Worm (Caenorhabditis elegans) whole organism, L1 larva: ENCODE results near the gene sma-5.

Source experiments
- C04F5.9 ChIP-seq: sonication (generic microtip); optimal IDR thresholded peaks from 2 replicates; lab custom pipeline; 2016; ENCODE audit warnings: missing genetic modification characterization, missing compliant biosample characterization
- C16A3.4 ChIP-seq: fragments of 150-350 bp; optimal IDR thresholded peaks from 2 replicates; lab custom pipeline; 2014; ENCODE audit warnings: missing biosample characterization, missing genetic modification characterization
- C34B4.2 ChIP-seq: sonication (generic microtip); optimal IDR thresholded peaks from 2 replicates; lab custom pipeline; 2017; ENCODE audit warnings: mild to moderate bottlenecking, missing genetic modification characterization, missing compliant biosample characterization
- F16B12.6 ChIP-seq: fragments of 150-350 bp; optimal IDR thresholded peaks from 2 replicates; lab custom pipeline; 2014; ENCODE audit warnings: missing biosample characterization, missing genetic modification characterization
- Y116A8C.19 ChIP-seq: sonication (generic microtip); optimal IDR thresholded peaks from 2 replicates; lab custom pipeline; 2016; ENCODE audit warnings: missing compliant biosample characterization, missing genetic modification characterization, borderline replicate concordance
- aha-1 ChIP-seq: fragments of 150-350 bp; optimal IDR thresholded peaks from 2 replicates; lab custom pipeline; 2014; ENCODE audit warnings: missing biosample characterization, missing genetic modification characterization
- ceh-63 ChIP-seq: fragments of 200-800 bp; sonication (Bioruptor generic); optimal IDR thresholded peaks from 2 replicates; lab custom pipeline; 2018; ENCODE audit warnings: mild to moderate bottlenecking, missing genetic modification characterization, missing compliant biosample characterization
- ceh-8 ChIP-seq: fragments of 200-800 bp; sonication (Bioruptor generic); optimal IDR thresholded peaks from 2 replicates; lab custom pipeline; 2018; ENCODE audit warnings: mild to moderate bottlenecking, missing genetic modification characterization, moderate library complexity, missing compliant biosample characterization
- ceh-88 ChIP-seq: fragments of 200-800 bp; sonication (Bioruptor generic); IDR thresholded peaks from 2 replicates; pipeline ENCODE4 v1.3.6; 2022; ENCODE audit warnings: missing genetic modification characterization, missing compliant biosample characterization
- ceh-90 ChIP-seq: sonication (generic microtip); optimal IDR thresholded peaks from 2 replicates; lab custom pipeline; 2016; ENCODE audit warnings: missing genetic modification characterization, missing compliant biosample characterization
- ces-1 ChIP-seq: fragments of 150-350 bp; optimal IDR thresholded peaks from 2 replicates; lab custom pipeline; 2014; ENCODE audit warnings: missing biosample characterization, missing genetic modification reagents, missing genetic modification characterization
- dsc-1 ChIP-seq: sonication (generic microtip); optimal IDR thresholded peaks from 2 replicates; lab custom pipeline; 2016; ENCODE audit warnings: mild to moderate bottlenecking, missing genetic modification characterization, missing compliant biosample characterization
- efl-1 ChIP-seq, 4 experiments: fragments of 150-350 bp; optimal IDR thresholded peaks in 3 of 4; peaks in 1 of 4; 1 replicate in 1 of 4; 2 replicates in 3 of 4; lab custom pipeline; 2014; ENCODE audit warnings: missing biosample characterization in 2 of 4, missing genetic modification characterization in 2 of 4, missing genetic modification reagents in 2 of 4
- efl-3 ChIP-seq: fragments of 200-800 bp; sonication (Bioruptor generic); optimal IDR thresholded peaks from 2 replicates; lab custom pipeline; 2018; ENCODE audit warnings: mild to moderate bottlenecking, missing genetic modification characterization, missing compliant biosample characterization
- elt-3 ChIP-seq, 6 experiments: fragments of 150-350 bp in 1 of 6; sonication (generic microtip); optimal IDR thresholded peaks; 2 replicates each; lab custom pipeline; 2017 to 2018; ENCODE audit warnings: missing biosample characterization in 6 of 6, missing genetic modification characterization in 6 of 6, inconsistent platforms in 1 of 6
- ets-5 ChIP-seq: fragments of 200-800 bp; sonication (Bioruptor generic); IDR thresholded peaks from 2 replicates; pipeline ENCODE4 v1.3.6; 2022; ENCODE audit warnings: missing genetic modification characterization, missing compliant biosample characterization
- fkh-10 ChIP-seq: sonication (generic microtip); optimal IDR thresholded peaks from 2 replicates; lab custom pipeline; 2017; ENCODE audit warnings: missing biosample characterization, missing genetic modification reagents, missing genetic modification characterization
- fkh-4 ChIP-seq: sonication (generic microtip); optimal IDR thresholded peaks from 2 replicates; lab custom pipeline; 2016; ENCODE audit warnings: missing compliant biosample characterization, missing genetic modification characterization, borderline replicate concordance
- fkh-8 ChIP-seq: sonication (generic microtip); optimal IDR thresholded peaks from 2 replicates; lab custom pipeline; 2016; ENCODE audit warnings: mild to moderate bottlenecking, missing genetic modification characterization, missing compliant biosample characterization
- fos-1 ChIP-seq: fragments of 150-350 bp; optimal IDR thresholded peaks from 2 replicates; lab custom pipeline; 2014; ENCODE audit warnings: missing biosample characterization, missing genetic modification characterization
- grh-1 ChIP-seq: fragments of 200-800 bp; sonication (Bioruptor generic); IDR thresholded peaks from 2 replicates; pipeline ENCODE4 v1.3.6; 2022; ENCODE audit warnings: missing genetic modification reagents, missing genetic modification characterization, missing compliant biosample characterization
- hlh-4 ChIP-seq: sonication (generic microtip); optimal IDR thresholded peaks from 2 replicates; lab custom pipeline; 2016; ENCODE audit warnings: mild to moderate bottlenecking, missing genetic modification characterization, missing compliant biosample characterization
- lin-13 ChIP-seq: fragments of 150-350 bp; optimal IDR thresholded peaks from 2 replicates; lab custom pipeline; 2014; ENCODE audit warnings: missing biosample characterization, missing genetic modification reagents, missing genetic modification characterization
- lin-14 ChIP-seq: fragments of 200-800 bp; sonication (Bioruptor generic); optimal IDR thresholded peaks from 2 replicates; lab custom pipeline; 2018; ENCODE audit warnings: mild to moderate bottlenecking, missing genetic modification characterization, moderate library complexity, missing compliant biosample characterization
- lin-15B ChIP-seq: fragments of 150-350 bp; sonication (generic microtip); optimal IDR thresholded peaks from 3 replicates; lab custom pipeline; 2014; ENCODE audit warnings: missing biosample characterization, missing genetic modification characterization
- lin-35 ChIP-seq, 2 experiments: fragments of 150-350 bp; optimal IDR thresholded peaks; 2 replicates each; lab custom pipeline; 2014; ENCODE audit warnings: missing biosample characterization in 2 of 2, missing genetic modification characterization in 2 of 2, missing genetic modification reagents in 2 of 2
- lsy-2 ChIP-seq, 2 experiments: fragments of 150-350 bp; optimal IDR thresholded peaks; 2 replicates each; lab custom pipeline; 2014; ENCODE audit warnings: missing biosample characterization in 2 of 2, missing genetic modification characterization in 2 of 2
- mab-9 ChIP-seq: fragments of 200-800 bp; sonication (Bioruptor generic); IDR thresholded peaks from 2 replicates; pipeline ENCODE4 v1.3.6; 2022; ENCODE audit warnings: missing genetic modification reagents, missing genetic modification characterization, missing compliant biosample characterization
- mef-2 ChIP-seq: fragments of 150-350 bp; optimal IDR thresholded peaks from 2 replicates; lab custom pipeline; 2014; ENCODE audit warnings: missing biosample characterization, missing genetic modification characterization
- mep-1 ChIP-seq: fragments of 150-350 bp; optimal IDR thresholded peaks from 2 replicates; lab custom pipeline; 2014; ENCODE audit warnings: missing biosample characterization, missing genetic modification characterization
- nhr-11 ChIP-seq: fragments of 150-350 bp; optimal IDR thresholded peaks from 2 replicates; lab custom pipeline; 2014; ENCODE audit warnings: missing biosample characterization, missing genetic modification characterization
- nhr-19 ChIP-seq: fragments of 200-800 bp; sonication (Bioruptor generic); conservative IDR thresholded peaks from 2 replicates; pipeline ENCODE4 v1.3.6; 2022; ENCODE audit warnings: missing genetic modification characterization, missing compliant biosample characterization
- nhr-20 ChIP-seq: sonication (generic microtip); optimal IDR thresholded peaks from 2 replicates; lab custom pipeline; 2016; ENCODE audit warnings: mild to moderate bottlenecking, missing genetic modification characterization, missing compliant biosample characterization
- nhr-237 ChIP-seq: fragments of 150-350 bp; optimal IDR thresholded peaks from 2 replicates; lab custom pipeline; 2014; ENCODE audit warnings: missing biosample characterization, missing genetic modification characterization
- nhr-47 ChIP-seq: sonication (generic microtip); optimal IDR thresholded peaks from 2 replicates; lab custom pipeline; 2016; ENCODE audit warnings: mild to moderate bottlenecking, missing genetic modification characterization, moderate library complexity, missing compliant biosample characterization
- nhr-77 ChIP-seq: fragments of 150-350 bp; optimal IDR thresholded peaks from 2 replicates; lab custom pipeline; 2014; ENCODE audit warnings: missing biosample characterization, missing genetic modification characterization
- nhr-84 ChIP-seq: sonication (generic microtip); optimal IDR thresholded peaks from 2 replicates; lab custom pipeline; 2017; ENCODE audit warnings: missing biosample characterization, missing genetic modification characterization
- nhr-85 ChIP-seq: sonication (generic microtip); peaks from one replicate; lab custom pipeline; 2016; ENCODE audit warnings: missing genetic modification characterization, inconsistent platforms, missing compliant biosample characterization
- nhr-90 ChIP-seq: sonication (generic microtip); optimal IDR thresholded peaks from 2 replicates; lab custom pipeline; 2016; ENCODE audit warnings: mild to moderate bottlenecking, missing genetic modification characterization, missing compliant biosample characterization; ENCODE audit not compliant: poor library complexity
- pax-3 ChIP-seq: fragments of 200-800 bp; sonication (Bioruptor generic); optimal IDR thresholded peaks from 2 replicates; lab custom pipeline; 2018; ENCODE audit warnings: mild to moderate bottlenecking, missing genetic modification characterization, moderate library complexity, missing compliant biosample characterization
- rnt-1 ChIP-seq: sonication (generic microtip); optimal IDR thresholded peaks from 2 replicates; lab custom pipeline; 2016; ENCODE audit warnings: mild to moderate bottlenecking, missing genetic modification characterization, moderate library complexity, missing compliant biosample characterization
- skn-1 ChIP-seq: fragments of 150-350 bp; optimal IDR thresholded peaks from 2 replicates; lab custom pipeline; 2014; ENCODE audit warnings: missing biosample characterization, missing genetic modification characterization
- snu-23 ChIP-seq: sonication (generic microtip); optimal IDR thresholded peaks from 2 replicates; lab custom pipeline; 2016; ENCODE audit warnings: missing genetic modification characterization, missing compliant biosample characterization
- sox-4 ChIP-seq: sonication (generic microtip); optimal IDR thresholded peaks from 2 replicates; lab custom pipeline; 2016; ENCODE audit warnings: missing genetic modification characterization, missing compliant biosample characterization
- sptf-1 ChIP-seq: fragments of 150-350 bp; optimal IDR thresholded peaks from 2 replicates; lab custom pipeline; 2014; ENCODE audit warnings: missing biosample characterization, missing genetic modification characterization
- sup-37 ChIP-seq: fragments of 200-800 bp; sonication (Bioruptor generic); optimal IDR thresholded peaks from 2 replicates; lab custom pipeline; 2018; ENCODE audit warnings: mild to moderate bottlenecking, missing genetic modification characterization, missing compliant biosample characterization
- tbx-2 ChIP-seq: sonication (generic microtip); optimal IDR thresholded peaks from 2 replicates; lab custom pipeline; 2016; ENCODE audit warnings: missing genetic modification characterization, missing compliant biosample characterization
- tlp-1 ChIP-seq: fragments of 150-350 bp; optimal IDR thresholded peaks from 2 replicates; lab custom pipeline; 2014; ENCODE audit warnings: missing biosample characterization, missing genetic modification characterization
- unc-130 ChIP-seq: fragments of 150-350 bp; optimal IDR thresholded peaks from 2 replicates; lab custom pipeline; 2017; ENCODE audit warnings: missing biosample characterization, missing genetic modification characterization, inconsistent platforms
- unc-30 ChIP-seq: sonication (generic microtip); optimal IDR thresholded peaks from 2 replicates; lab custom pipeline; 2017; ENCODE audit warnings: missing biosample characterization, missing genetic modification characterization
- unc-62 ChIP-seq: fragments of 150-350 bp; optimal IDR thresholded peaks from 2 replicates; lab custom pipeline; 2014; ENCODE audit warnings: missing biosample characterization, missing genetic modification reagents, missing genetic modification characterization
- unc-86 ChIP-seq: sonication (generic microtip); optimal IDR thresholded peaks from 2 replicates; lab custom pipeline; 2016; ENCODE audit warnings: missing genetic modification characterization, missing compliant biosample characterization
- unc-98 ChIP-seq: fragments of 200-800 bp; sonication (Bioruptor generic); IDR thresholded peaks from 2 replicates; pipeline ENCODE4 v1.3.6; 2022; ENCODE audit warnings: missing genetic modification characterization, missing compliant biosample characterization
- vab-15 ChIP-seq: sonication (generic microtip); optimal IDR thresholded peaks from 2 replicates; lab custom pipeline; 2017; ENCODE audit warnings: missing genotype, mild to moderate bottlenecking, missing genetic modification characterization, missing compliant biosample characterization

The sma-5 gene

ce11 chrX:11969085-11969484, 36.3 kb downstream of the sma-5 start (continued):
- TF ChIP-seq fos-1 (tag; lab: Kevin White, UChicago) = no peak
- peak; percentile 21 for TF ChIP-seq pax-3 (tag; lab: Kevin White, UChicago)
- TF ChIP-seq tbx-2 (tag; lab: Kevin White, UChicago) = no peak
- TF ChIP-seq fkh-10 (GFP tag; lab: Kevin White, UChicago) = no peak
- no peak for TF ChIP-seq nhr-19 (GFP tag; lab: Robert Waterston, UW)
- no peak for TF ChIP-seq unc-98 (GFP tag; lab: Robert Waterston, UW)
- no peak for TF ChIP-seq Y116A8C.19
- TF ChIP-seq lin-13 (GFP tag; lab: Kevin White, UChicago) = no peak
- no peak for TF ChIP-seq mab-9 (GFP tag; lab: Robert Waterston, UW)
- no peak for TF ChIP-seq tlp-1
- TF ChIP-seq mef-2 (tag; lab: Kevin White, UChicago) = no peak
- peak; percentile 27 for TF ChIP-seq nhr-47 (tag; lab: Kevin White, UChicago)
- no peak for TF ChIP-seq C16A3.4 (tag; lab: Kevin White, UChicago)
- no peak for TF ChIP-seq ceh-8 (GFP tag; lab: Kevin White, UChicago)
- TF ChIP-seq nhr-237 = peak; percentile 19
- no peak for TF ChIP-seq C04F5.9
- TF ChIP-seq sup-37 (GFP tag; lab: Kevin White, UChicago) = no peak
- no peak for TF ChIP-seq lin-35 (GFP tag; optimal IDR thresholded peaks at IDR 0.05; lab: Kevin White, UChicago)
- no peak for TF ChIP-seq efl-1 (optimal IDR thresholded peaks at IDR 0.05; lab: Kevin White, UChicago)
- no peak for TF ChIP-seq efl-1 (GFP tag; optimal IDR thresholded peaks at IDR 0.05 in 1 of 2; lab: Kevin White, UChicago)
- no peak for TF ChIP-seq nhr-85 (tag; lab: Kevin White, UChicago)
- TF ChIP-seq sptf-1 (tag; lab: Kevin White, UChicago) = no peak
- TF ChIP-seq snu-23 (GFP tag; lab: Kevin White, UChicago) = peak; percentile 4
- no peak for TF ChIP-seq sox-4 (tag; lab: Kevin White, UChicago)
- TF ChIP-seq unc-62 = no peak
- no peak for TF ChIP-seq unc-30 (tag; lab: Kevin White, UChicago)
- no peak for TF ChIP-seq nhr-77 (tag; lab: Kevin White, UChicago)
- TF ChIP-seq skn-1 (tag; lab: Kevin White, UChicago) = no peak
- peak; percentile 81 for TF ChIP-seq fkh-8
- no peak for TF ChIP-seq vab-15 (tag; lab: Kevin White, UChicago)
- TF ChIP-seq efl-3 (GFP tag; lab: Kevin White, UChicago) = no peak
- no peak for TF ChIP-seq unc-130
- TF ChIP-seq ets-5 = no peak
- TF ChIP-seq ceh-63 (GFP tag; lab: Kevin White, UChicago) = no peak
- no peak for TF ChIP-seq F16B12.6 (tag; lab: Kevin White, UChicago)
- no peak for TF ChIP-seq ceh-88 (GFP tag; lab: Robert Waterston, UW)
- TF ChIP-seq lin-14 = peak; percentile 26
- peak; percentile 1 for TF ChIP-seq mep-1
- TF ChIP-seq fkh-4 (tag; lab: Kevin White, UChicago) = no peak
- no peak for TF ChIP-seq grh-1 (GFP tag; lab: Robert Waterston, UW)
- TF ChIP-seq hlh-4 (tag; lab: Kevin White, UChicago) = no peak
- TF ChIP-seq C34B4.2 (tag; lab: Kevin White, UChicago) = no peak
- TF ChIP-seq elt-3 (tag; optimal IDR thresholded peaks at IDR 0.05; lab: Kevin White, UChicago) = no peak
- TF ChIP-seq nhr-90 = no peak
- no peak for TF ChIP-seq aha-1 (tag; lab: Kevin White, UChicago)
- TF ChIP-seq unc-86 (tag; lab: Kevin White, UChicago) = no peak
- no peak for TF ChIP-seq ces-1 (GFP tag; lab: Kevin White, UChicago)
- no peak for TF ChIP-seq nhr-20 (tag; lab: Kevin White, UChicago)
- TF ChIP-seq rnt-1 (tag; lab: Kevin White, UChicago) = no peak
- no peak for TF ChIP-seq ceh-90 (tag; lab: Kevin White, UChicago)
- TF ChIP-seq nhr-84 (tag; lab: Kevin White, UChicago) = no peak
- TF ChIP-seq lsy-2 (tag; optimal IDR thresholded peaks at IDR 0.05; lab: Kevin White, UChicago) = no peak
- TF ChIP-seq nhr-11 = no peak
- peak; percentile 77 for TF ChIP-seq dsc-1 (tag; lab: Kevin White, UChicago)
- no peak for TF ChIP-seq lin-15B
